Fruit fly (Drosophila melanogaster) whole organism, wandering third instar larva: ENCODE measurements around the gene CG5003.
"Not testable (repeated sequence)": the region's sequence is repeated elsewhere in the genome, so short reads cannot be mapped to it uniquely, and the experiment has no call there.

Source experiments
- Abd-B ChIP-seq: fragments of >200 bp; optimal IDR thresholded peaks from 2 replicates; lab custom pipeline; 2017; ENCODE audit warnings: missing biosample characterization, missing genetic modification characterization
- CG32264 ChIP-seq: fragments of 200-800 bp; sonication (Bioruptor generic); optimal IDR thresholded peaks from 2 replicates; lab custom pipeline; 2016; ENCODE audit warnings: missing biosample characterization, missing genetic modification characterization
- CG9705 ChIP-seq: fragments of 200-800 bp; sonication (Bioruptor generic); optimal IDR thresholded peaks from 2 replicates; lab custom pipeline; 2018; ENCODE audit warnings: missing biosample characterization, mild to moderate bottlenecking, missing genetic modification characterization
- CrebA ChIP-seq: fragments of 200-800 bp; sonication (Bioruptor generic); optimal IDR thresholded peaks from 2 replicates; lab custom pipeline; 2016; ENCODE audit warnings: missing biosample characterization, mild to moderate bottlenecking, missing genetic modification characterization, borderline replicate concordance
- Dfd ChIP-seq: fragments of >200 bp; optimal IDR thresholded peaks from 2 replicates; lab custom pipeline; 2017; ENCODE audit warnings: missing biosample characterization, missing genetic modification characterization
- Dif ChIP-seq: fragments of 200-275, 200-300 bp; sonication (Bioruptor generic); optimal IDR thresholded peaks from 2 replicates; lab custom pipeline; 2018; ENCODE audit warnings: missing biosample characterization, missing genetic modification characterization; ENCODE audit not compliant: partially characterized antibody
- GATAd ChIP-seq: sonication (Bioruptor generic); optimal IDR thresholded peaks from 2 replicates; lab custom pipeline; 2016; ENCODE audit warnings: missing biosample characterization, missing genetic modification characterization
- HLH106 ChIP-seq: fragments of 200-800 bp; optimal IDR thresholded peaks from 3 replicates; lab custom pipeline; 2019; ENCODE audit warnings: missing biosample characterization, mild to moderate bottlenecking, missing genetic modification characterization, moderate library complexity
- Hr83 ChIP-seq: fragments of 200-300 bp; sonication (Bioruptor generic); optimal IDR thresholded peaks from 2 replicates; lab custom pipeline; 2016; ENCODE audit warnings: missing biosample characterization, mild to moderate bottlenecking, missing genetic modification characterization, moderate library complexity; ENCODE audit not compliant: poor library complexity, severe bottlenecking
- Jra ChIP-seq: sonication (Bioruptor generic); optimal IDR thresholded peaks from 2 replicates; lab custom pipeline; 2016; ENCODE audit warnings: missing biosample characterization, missing genetic modification characterization
- Myc ChIP-seq: fragments of >200 bp; optimal IDR thresholded peaks from 2 replicates; lab custom pipeline; 2017
- N ChIP-seq: fragments of >200 bp; optimal IDR thresholded peaks from 2 replicates; lab custom pipeline; 2018; ENCODE audit warnings: missing biosample characterization, missing external identifiers, missing genetic modification characterization
- OdsH ChIP-seq: fragments of 200-800 bp; sonication (Bioruptor generic); optimal IDR thresholded peaks from 2 replicates; lab custom pipeline; 2016; ENCODE audit warnings: missing biosample characterization, mild to moderate bottlenecking, missing genetic modification characterization
- Rel ChIP-seq, 2 experiments: fragments of 200-800 bp; sonication (Bioruptor generic) in 1 of 2; optimal IDR thresholded peaks; 2 replicates in 1 of 2; 3 replicates in 1 of 2; lab custom pipeline; 2016 to 2019; ENCODE audit warnings: mild to moderate bottlenecking in 2 of 2, missing biosample characterization in 2 of 2, missing genetic modification characterization in 2 of 2, moderate library complexity in 1 of 2
- Sp1 ChIP-seq: fragments of 200-800 bp; sonication (Bioruptor generic); optimal IDR thresholded peaks from 3 replicates; lab custom pipeline; 2019; ENCODE audit warnings: missing biosample characterization, mild to moderate bottlenecking, missing genetic modification characterization, moderate library complexity
- dsf ChIP-seq: sonication (Bioruptor generic); optimal IDR thresholded peaks from 2 replicates; lab custom pipeline; 2016; ENCODE audit warnings: missing biosample characterization, missing genetic modification characterization, borderline replicate concordance
- ey ChIP-seq: fragments of 200-800 bp; sonication (Bioruptor generic); optimal IDR thresholded peaks from 2 replicates; lab custom pipeline; 2016; ENCODE audit warnings: missing biosample characterization, missing genetic modification characterization
- fru ChIP-seq: fragments of 200-800 bp; sonication (Bioruptor generic); optimal IDR thresholded peaks from 3 replicates; lab custom pipeline; 2016; ENCODE audit warnings: missing biosample characterization, mild to moderate bottlenecking, missing genetic modification characterization
- jim ChIP-seq: fragments of 175-275, 200-325 bp; sonication (Bioruptor generic); optimal IDR thresholded peaks from 2 replicates; lab custom pipeline; 2016; ENCODE audit warnings: missing biosample characterization, mild to moderate bottlenecking, missing genetic modification characterization
- lola ChIP-seq: fragments of >200 bp; optimal IDR thresholded peaks from 2 replicates; lab custom pipeline; 2017; ENCODE audit warnings: missing biosample characterization, missing genetic modification characterization
- pan ChIP-seq: fragments of >200 bp; optimal IDR thresholded peaks from 2 replicates; lab custom pipeline; 2017
- psq ChIP-seq: fragments of 200-800 bp; sonication (Bioruptor generic); optimal IDR thresholded peaks from 3 replicates; lab custom pipeline; 2017; ENCODE audit warnings: missing biosample characterization, mild to moderate bottlenecking, missing genetic modification characterization, moderate library complexity
- rgr ChIP-seq: fragments of 200-800 bp; sonication (Bioruptor generic); optimal IDR thresholded peaks from 3 replicates; lab custom pipeline; 2016; ENCODE audit warnings: missing biosample characterization, mild to moderate bottlenecking, missing genetic modification characterization
- sv ChIP-seq: fragments of 200-800 bp; sonication (Bioruptor generic); optimal IDR thresholded peaks from 3 replicates; lab custom pipeline; 2016; ENCODE audit warnings: missing biosample characterization, missing genetic modification characterization
- tai ChIP-seq: sonication (Bioruptor generic); optimal IDR thresholded peaks from 2 replicates; lab custom pipeline; 2016; ENCODE audit warnings: missing biosample characterization, missing genetic modification characterization

The CG5003 gene

DNA sequence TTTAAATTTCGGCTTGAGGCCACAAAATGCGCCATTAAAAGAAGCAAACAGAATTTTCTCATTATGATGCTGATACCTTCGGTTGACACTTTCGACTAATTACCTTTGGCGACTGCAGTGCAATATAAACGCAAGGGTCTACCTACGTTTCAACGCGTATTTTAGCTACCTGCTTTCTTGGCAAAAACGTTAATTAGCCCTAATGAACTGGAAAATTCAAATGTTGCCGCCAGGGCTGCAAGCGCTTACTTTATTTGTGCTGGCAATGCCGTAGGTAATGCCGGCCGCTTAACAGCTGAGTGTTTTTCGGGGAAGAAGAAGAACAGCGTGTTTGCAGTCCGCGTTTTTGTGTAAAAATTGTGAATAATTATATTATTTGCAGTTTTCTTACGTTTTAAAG, 44.2 kb upstream of the CG5003 start, which contains the start of gene CG31253:
CG31253 (minus strand) TSS at position 101 of the 400 bp plus-strand sequence.
- TF ChIP-seq rgr; lola (GFP tag; lab: Kevin White, UChicago); Dfd (GFP tag; lab: Kevin White, UChicago): not testable (repeated sequence)

- TF ChIP-seq psq; Jra (GFP tag; lab: Kevin White, UChicago); CG32264 (GFP tag; lab: Kevin White, UChicago): not testable (repeated sequence)
- TF ChIP-seq, all 38 proteins: peak for 0; not testable (repeated sequence) for 38
These were observed 42.8 kb upstream of the CG5003 start, which contains the start of the genes CG42487 and CG4884 for dm6 chr3R:27959145-27959544. Gene CG42487 (minus strand): TSS chr3R:27959245. Gene CG4884 (minus strand): TSS chr3R:27959245.

dm6 chr3R:27957967-27958366, 41.7 kb upstream of the CG5003 start:
- TF ChIP-seq tai (GFP tag; lab: Kevin White, UChicago) (no peak), N (GFP tag; lab: Kevin White, UChicago) (no peak), GATAd (GFP tag; lab: Kevin White, UChicago) (no peak), ey (no peak), Abd-B (no peak), Hr83 (no peak), Myc (lab: Kevin White, UChicago) (no peak)

DNA sequence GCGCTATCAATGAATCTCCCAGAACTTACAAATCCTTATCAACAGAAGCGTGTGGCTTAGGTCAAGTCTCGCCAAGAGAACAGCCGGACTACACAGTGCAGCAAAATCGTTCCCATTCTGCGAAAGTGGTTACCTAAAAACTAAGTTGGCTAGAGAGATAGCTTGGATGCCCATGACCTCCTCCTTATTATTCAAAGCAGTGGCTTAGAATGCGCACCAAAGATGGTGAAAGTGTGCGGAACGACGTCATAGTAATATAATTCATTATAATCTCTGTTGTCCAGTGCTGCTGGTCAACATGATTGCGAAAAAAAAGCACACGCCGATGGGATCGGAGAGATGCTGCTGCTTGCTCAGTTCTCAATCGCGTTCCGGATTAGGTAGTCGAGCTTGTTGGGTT, 38.2 kb upstream of the CG5003 start, which contains the start of gene Nep7:
Nep7 (plus strand) TSS at position 385 of the 400 bp plus-strand sequence.
- TF ChIP-seq Rel (GFP tag; optimal IDR thresholded peaks at IDR 0.05; lab: Kevin White, UChicago) (no peak), Rel (tag; optimal IDR thresholded peaks at IDR 0.05; lab: Kevin White, UChicago) (peak; percentile 82), CG9705 (GFP tag; lab: Kevin White, UChicago) (no peak), HLH106 (tag; lab: Kevin White, UChicago) (peak; percentile 10)

DNA sequence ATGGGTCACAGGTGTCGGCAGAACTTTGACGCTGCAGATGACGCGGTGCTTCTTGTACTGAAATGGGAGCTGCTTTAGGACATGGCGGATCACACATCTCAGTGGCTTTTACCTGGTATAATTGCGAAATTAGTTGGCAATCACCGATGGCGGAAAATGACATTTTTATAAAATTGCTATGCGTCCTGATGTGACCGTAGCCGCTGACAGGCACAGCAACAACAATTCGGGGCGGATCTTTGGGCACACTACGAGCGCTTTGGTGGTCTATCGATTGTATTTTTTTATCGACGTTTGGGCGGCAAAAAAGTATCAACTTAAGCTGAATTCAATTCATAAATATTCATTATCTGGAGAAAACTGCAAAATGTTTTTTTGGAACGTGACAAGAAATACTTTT, 37.6 kb upstream of the CG5003 start, which contains the start of gene CG4951:
CG4951 (minus strand) TSS at position 223 of the 400 bp plus-strand sequence.
- no peak for TF ChIP-seq GATAd (GFP tag; lab: Kevin White, UChicago)

DNA sequence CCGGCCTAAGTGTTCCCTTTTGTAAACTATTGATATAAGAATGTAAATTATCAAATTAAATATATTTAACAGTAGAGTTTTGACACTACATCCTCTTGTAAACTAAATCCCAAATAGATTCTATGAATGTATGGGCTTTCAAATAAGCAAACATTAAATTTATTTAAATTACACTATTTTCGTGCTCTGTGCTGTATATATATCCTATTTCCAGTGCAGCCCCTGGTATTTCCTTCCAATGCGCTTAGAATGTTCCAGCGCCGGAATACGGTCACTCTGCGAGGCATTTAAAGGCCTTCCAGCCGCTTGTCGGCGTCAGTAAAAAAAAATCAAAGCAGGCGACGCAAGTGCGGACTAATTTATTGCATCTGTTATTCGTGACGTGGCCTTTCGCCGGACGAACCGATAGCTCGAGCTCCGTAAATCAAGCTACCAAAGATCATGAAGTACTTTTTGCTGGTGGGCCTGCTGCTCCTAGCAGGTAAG, 32.1 kb upstream of the CG5003 start, which contains the start of gene Gp93:
Gp93 (plus strand) TSS at position 291 of the 486 bp plus-strand sequence.
- peak; percentile 74 for TF ChIP-seq HLH106 (tag; lab: Kevin White, UChicago)
- no peak for TF ChIP-seq jim (GFP tag; lab: Kevin White, UChicago)
- TF ChIP-seq psq, result peak; percentile 27
- peak; percentile 38 for TF ChIP-seq Dif (GFP tag; lab: Kevin White, UChicago)
- peak; percentile 44 for TF ChIP-seq ey
- peak; percentile 45 for TF ChIP-seq CG9705 (GFP tag; lab: Kevin White, UChicago)
- no peak for TF ChIP-seq Rel (GFP tag; optimal IDR thresholded peaks at IDR 0.05; lab: Kevin White, UChicago)
- TF ChIP-seq Rel (tag; optimal IDR thresholded peaks at IDR 0.05; lab: Kevin White, UChicago), result peak; percentile 34
- peak; percentile 69 for TF ChIP-seq Sp1 (GFP tag; lab: Kevin White, UChicago)
- TF ChIP-seq Myc (lab: Kevin White, UChicago), result no peak
- peak; percentile 41 for TF ChIP-seq Hr83
- peak; percentile 39 for TF ChIP-seq OdsH (GFP tag; lab: Kevin White, UChicago)
- TF ChIP-seq pan, result no peak

- TF ChIP-seq CrebA (GFP tag; lab: Kevin White, UChicago) (no peak), Rel (GFP tag; optimal IDR thresholded peaks at IDR 0.05; lab: Kevin White, UChicago) (no peak), Rel (tag; optimal IDR thresholded peaks at IDR 0.05; lab: Kevin White, UChicago) (peak; percentile 7), dsf (GFP tag; lab: Kevin White, UChicago) (no peak), Hr83 (no peak), Myc (lab: Kevin White, UChicago) (peak; percentile 22), fru (no peak), sv (GFP tag; lab: Kevin White, UChicago) (no peak)
- TF ChIP-seq, all 38 proteins: peak for 2
These were observed 31.4 kb upstream of the CG5003 start, which contains the start of gene mfrn for dm6 chr3R:27947682-27948245. Gene mfrn (minus strand): TSS chr3R:27948021.
